Worm (Caenorhabditis elegans) whole organism, L3 larva: ENCODE data around the gene cdr-6.

ENCODE experiments used
- aly-2 ChIP-seq: fragments of 150-350 bp; optimal IDR thresholded peaks from 2 replicates; lab custom pipeline; 2014; ENCODE audit warnings: missing biosample characterization, missing genetic modification characterization
- fos-1 ChIP-seq: fragments of 150-350 bp; optimal IDR thresholded peaks from 2 replicates; lab custom pipeline; 2014; ENCODE audit warnings: missing biosample characterization, missing genetic modification characterization
- jun-1 ChIP-seq: fragments of 150-350 bp; optimal IDR thresholded peaks from 2 replicates; lab custom pipeline; 2014; ENCODE audit warnings: missing biosample characterization, missing genetic modification reagents, missing genetic modification characterization
- mdl-1 ChIP-seq: fragments of 150-350 bp; optimal IDR thresholded peaks from 2 replicates; lab custom pipeline; 2014; ENCODE audit warnings: missing biosample characterization, missing genetic modification characterization
- pqm-1 ChIP-seq: fragments of 150-350 bp; optimal IDR thresholded peaks from 2 replicates; lab custom pipeline; 2017; ENCODE audit warnings: missing biosample characterization, missing genetic modification characterization, inconsistent platforms

ce11 chrV:12395699-12396098, 17.8 kb downstream of the cdr-6 start, which contains the start of gene twk-14:
- TF ChIP-seq pqm-1 (no peak), aly-2 (tag; lab: Kevin White, UChicago) (no peak), fos-1 (tag; lab: Kevin White, UChicago) (no peak), jun-1 (tag; lab: Kevin White, UChicago) (no peak), mdl-1 (tag; lab: Kevin White, UChicago) (no peak)
